Fruit fly (Drosophila melanogaster) whole organism, embryonic: ENCODE data around the gene PMP34.

ENCODE experiments used
- Atf3 ChIP-seq: fragments of 200-800 bp; sonication (Bioruptor generic); optimal IDR thresholded peaks from 3 replicates; lab custom pipeline; 2016; ENCODE audit warnings: missing biosample characterization, missing genetic modification characterization
- Blimp-1 ChIP-seq: fragments of 200-800 bp; sonication (Bioruptor generic); optimal IDR thresholded peaks from 3 replicates; lab custom pipeline; 2018; ENCODE audit warnings: missing biosample characterization, missing genetic modification characterization, mild to moderate bottlenecking, moderate library complexity, missing genetic modification reagents
- CG10147 ChIP-seq: fragments of 200-800 bp; sonication (Bioruptor generic); optimal IDR thresholded peaks from 2 replicates; lab custom pipeline; 2019; ENCODE audit warnings: missing biosample characterization, mild to moderate bottlenecking, missing genetic modification characterization, moderate library complexity
- CG11696 ChIP-seq: fragments of 200-800 bp; sonication (Bioruptor generic); IDR thresholded peaks from 2 replicates; pipeline ENCODE4 v1.3.6; 2022; ENCODE audit warnings: missing biosample characterization, missing genetic modification characterization
- CG13894 ChIP-seq: fragments of 200-800 bp; sonication (Bioruptor generic); optimal IDR thresholded peaks from 3 replicates; lab custom pipeline; 2018; ENCODE audit warnings: missing biosample characterization, mild to moderate bottlenecking, missing genetic modification characterization, moderate library complexity
- CG14441 ChIP-seq: fragments of 200-800 bp; sonication (Bioruptor generic); IDR thresholded peaks from 2 replicates; pipeline ENCODE4 v1.3.6; 2022; ENCODE audit warnings: missing biosample characterization, missing genetic modification characterization
- CG14965 ChIP-seq: fragments of 200-800 bp; sonication (Bioruptor generic); optimal IDR thresholded peaks from 2 replicates; lab custom pipeline; 2016; ENCODE audit warnings: missing biosample characterization, missing genetic modification characterization, borderline replicate concordance
- CG30020 ChIP-seq: fragments of 200-800 bp; optimal IDR thresholded peaks from 2 replicates; lab custom pipeline; 2019; ENCODE audit warnings: missing biosample characterization, mild to moderate bottlenecking, missing genetic modification characterization, moderate library complexity
- CG31224 ChIP-seq: fragments of 200-800 bp; sonication (Bioruptor generic); IDR thresholded peaks from 2 replicates; pipeline ENCODE4 v1.3.6; 2022; ENCODE audit warnings: missing biosample characterization, missing genetic modification characterization
- CG31441 ChIP-seq: fragments of 200-800 bp; sonication (Bioruptor generic); IDR thresholded peaks from 2 replicates; pipeline ENCODE4 v1.3.6; 2022; ENCODE audit warnings: missing biosample characterization, missing genetic modification characterization
- CG32772 ChIP-seq: fragments of 200-800 bp; sonication (Bioruptor generic); IDR thresholded peaks from 2 replicates; pipeline ENCODE4 v1.3.6; 2022; ENCODE audit warnings: missing biosample characterization, missing genetic modification characterization
- CG34422 ChIP-seq: fragments of 200-800 bp; sonication (Bioruptor generic); IDR thresholded peaks from 3 replicates; pipeline ENCODE4 v1.3.6; 2022; ENCODE audit warnings: missing biosample characterization, missing genetic modification characterization
- CG42726 ChIP-seq: fragments of 200-800 bp; sonication (Bioruptor generic); IDR thresholded peaks from 2 replicates; pipeline ENCODE4 v1.3.6; 2022; ENCODE audit warnings: missing biosample characterization, missing genetic modification characterization; ENCODE audit not compliant: partially characterized antibody
- CG4328 ChIP-seq: fragments of 200-800 bp; sonication (Bioruptor generic); optimal IDR thresholded peaks from 3 replicates; lab custom pipeline; 2017; ENCODE audit warnings: missing biosample characterization, missing genetic modification reagents, missing genetic modification characterization
- CG6272 ChIP-seq: fragments of 200-800 bp; sonication (Bioruptor generic); IDR thresholded peaks from 2 replicates; pipeline ENCODE4 v1.3.6; 2022; ENCODE audit warnings: missing biosample characterization, missing genetic modification characterization
- CG6654 ChIP-seq: fragments of 200-800 bp; sonication (Bioruptor generic); optimal IDR thresholded peaks from 2 replicates; lab custom pipeline; 2017; ENCODE audit warnings: missing biosample characterization, mild to moderate bottlenecking, missing genetic modification characterization
- CG7372 ChIP-seq: fragments of 200-800 bp; sonication (Bioruptor generic); IDR thresholded peaks from 2 replicates; pipeline ENCODE4 v1.3.6; 2022; ENCODE audit warnings: missing biosample characterization, missing genetic modification characterization
- CG8765 ChIP-seq: fragments of 200-800 bp; sonication (Bioruptor generic); IDR thresholded peaks from 2 replicates; pipeline ENCODE4 v1.3.6; 2022; ENCODE audit warnings: missing biosample characterization, missing genetic modification characterization
- Deaf1 ChIP-seq: fragments of 200-800 bp; optimal IDR thresholded peaks from 3 replicates; lab custom pipeline; 2019; ENCODE audit warnings: missing biosample characterization, mild to moderate bottlenecking, missing genetic modification characterization, moderate library complexity
- Dip2 ChIP-seq: fragments of 200-800 bp; sonication (Bioruptor generic); IDR thresholded peaks from 2 replicates; pipeline ENCODE4 v1.3.6; 2022; ENCODE audit warnings: missing biosample characterization, missing genetic modification characterization
- Dref ChIP-seq: fragments of 200-800 bp; sonication (Bioruptor generic); IDR thresholded peaks from 2 replicates; pipeline ENCODE4 v1.3.6; 2022; ENCODE audit warnings: missing biosample characterization, missing genetic modification characterization
- Fer2 ChIP-seq: fragments of 200-800 bp; sonication (Bioruptor generic); optimal IDR thresholded peaks from 2 replicates; lab custom pipeline; 2018; ENCODE audit warnings: missing biosample characterization, mild to moderate bottlenecking, missing genetic modification characterization, moderate library complexity
- H15 ChIP-seq: fragments of 200-800 bp; sonication (Bioruptor generic); IDR thresholded peaks from 3 replicates; pipeline ENCODE4 v1.3.6; 2022; ENCODE audit warnings: missing biosample characterization, missing genetic modification characterization
- Lhr ChIP-seq: fragments of 200-800 bp; sonication (Bioruptor generic); optimal IDR thresholded peaks from 3 replicates; lab custom pipeline; 2017; ENCODE audit warnings: mild to moderate bottlenecking, missing biosample characterization, missing genetic modification reagents, missing genetic modification characterization
- NK7.1 ChIP-seq: fragments of 200-800 bp; sonication (Bioruptor generic); optimal IDR thresholded peaks from 3 replicates; lab custom pipeline; 2016; ENCODE audit warnings: missing biosample characterization, missing genetic modification characterization
- Rfx ChIP-seq: fragments of 200-800 bp; sonication (Bioruptor generic); IDR thresholded peaks from 2 replicates; pipeline ENCODE4 v1.3.6; 2022; ENCODE audit warnings: missing biosample characterization, missing genetic modification characterization
- ara ChIP-seq: fragments of 200-800 bp; sonication (Bioruptor generic); IDR thresholded peaks from 2 replicates; pipeline ENCODE4 v1.3.6; 2022; ENCODE audit warnings: missing biosample characterization, missing genetic modification characterization
- crc ChIP-seq: fragments of 200-800 bp; sonication (Bioruptor generic); optimal IDR thresholded peaks from 2 replicates; lab custom pipeline; 2016; ENCODE audit warnings: missing biosample characterization, missing genetic modification characterization
- dan ChIP-seq: fragments of 200-800 bp; sonication (Bioruptor generic); IDR thresholded peaks from 2 replicates; pipeline ENCODE4 v1.3.6; 2022; ENCODE audit warnings: missing biosample characterization, missing genetic modification characterization
- emc ChIP-seq: fragments of 200-800 bp; sonication (Bioruptor generic); optimal IDR thresholded peaks from 2 replicates; lab custom pipeline; 2016; ENCODE audit warnings: missing biosample characterization, missing genetic modification characterization
- ewg ChIP-seq: fragments of 200-800 bp; sonication (Bioruptor generic); optimal IDR thresholded peaks from 3 replicates; lab custom pipeline; 2017; ENCODE audit warnings: mild to moderate bottlenecking, missing biosample characterization, missing genetic modification reagents, missing genetic modification characterization
- grn ChIP-seq: fragments of 200-800 bp; sonication (Bioruptor generic); optimal IDR thresholded peaks from 3 replicates; lab custom pipeline; 2017; ENCODE audit warnings: missing biosample characterization, missing genetic modification characterization
- kah ChIP-seq: fragments of 200-800 bp; sonication (Bioruptor generic); optimal IDR thresholded peaks from 2 replicates; lab custom pipeline; 2018; ENCODE audit warnings: missing biosample characterization, mild to moderate bottlenecking, missing genetic modification characterization
- kni ChIP-seq: fragments of 200-800 bp; sonication (Bioruptor generic); optimal IDR thresholded peaks from 3 replicates; lab custom pipeline; 2017; ENCODE audit warnings: mild to moderate bottlenecking, missing biosample characterization, missing genetic modification reagents, missing genetic modification characterization
- lov ChIP-seq, 2 experiments: fragments of 200-800 bp in 1 of 2; fragments of >200 bp in 1 of 2; sonication (Bioruptor generic) in 1 of 2; IDR thresholded peaks in 1 of 2; optimal IDR thresholded peaks in 1 of 2; 2 replicates in 1 of 2; 3 replicates in 1 of 2; pipeline versions ENCODE4 v1.3.6 to Lab custom; 2017 to 2022; ENCODE audit warnings: missing biosample characterization in 1 of 2, missing genetic modification characterization in 1 of 2
- nom ChIP-seq: fragments of 200-800 bp; sonication (Bioruptor generic); optimal IDR thresholded peaks from 2 replicates; lab custom pipeline; 2017; ENCODE audit warnings: missing biosample characterization, missing genetic modification characterization, mild to moderate bottlenecking, moderate library complexity, missing genetic modification reagents
- oc ChIP-seq: fragments of 200-800 bp; sonication (Bioruptor generic); optimal IDR thresholded peaks from 2 replicates; lab custom pipeline; 2018; ENCODE audit warnings: missing biosample characterization, mild to moderate bottlenecking, missing genetic modification characterization, moderate library complexity
- otp ChIP-seq: fragments of 200-800 bp; sonication (Bioruptor generic); IDR thresholded peaks from 3 replicates; pipeline ENCODE4, ENCODE4 v1.3.6; 2022; ENCODE audit warnings: missing biosample characterization, missing genetic modification characterization
- p53 ChIP-seq: fragments of 200-800 bp; sonication (Bioruptor generic); optimal IDR thresholded peaks from 2 replicates; lab custom pipeline; 2016; ENCODE audit warnings: missing biosample characterization, missing genetic modification characterization
- pzg ChIP-seq: fragments of 200-800 bp; sonication (Bioruptor generic); optimal IDR thresholded peaks from 3 replicates; lab custom pipeline; 2018; ENCODE audit warnings: missing biosample characterization, mild to moderate bottlenecking, missing genetic modification characterization, moderate library complexity
- rib ChIP-seq: fragments of 200-800 bp; sonication (Bioruptor generic); IDR thresholded peaks from 2 replicates; pipeline ENCODE4 v1.3.6; 2022; ENCODE audit warnings: missing biosample characterization, missing genetic modification characterization
- tin ChIP-seq: fragments of 200-800 bp; sonication (Bioruptor generic); optimal IDR thresholded peaks from 3 replicates; lab custom pipeline; 2016; ENCODE audit warnings: missing biosample characterization, missing genetic modification characterization
- tio ChIP-seq: fragments of 200-800 bp; sonication (Bioruptor generic); optimal IDR thresholded peaks from 2 replicates; lab custom pipeline; 2017; ENCODE audit warnings: missing biosample characterization, missing genetic modification characterization, inconsistent platforms
- tna ChIP-seq: fragments of 200-800 bp; sonication (Bioruptor generic); IDR thresholded peaks from 2 replicates; pipeline ENCODE4 v1.3.6; 2022; ENCODE audit warnings: missing biosample characterization, missing genetic modification characterization; ENCODE audit not compliant: partially characterized antibody
- zfh1 ChIP-seq: fragments of 200-800 bp; sonication (Bioruptor generic); IDR thresholded peaks from 3 replicates; pipeline ENCODE4 v1.3.6; 2022; ENCODE audit warnings: missing biosample characterization, missing genetic modification characterization

PMP34 gene

dm6 chr3L:4318677-4319580, at the start of gene PMP34 (continued):
- TF ChIP-seq pzg (GFP tag; lab: Kevin White, UChicago): peak; percentile 25
- TF ChIP-seq CG4328 (GFP tag; lab: Kevin White, UChicago): no peak
- peak; percentile 89 for TF ChIP-seq Deaf1 (tag; lab: Kevin White, UChicago)
- TF ChIP-seq, all 482 proteins: peak for 34

dm6 chr3L:4269208-4269607, 49.3 kb upstream of the PMP34 start:
- TF ChIP-seq oc: peak; percentile 69
- no peak for TF ChIP-seq CG10147 (GFP tag; lab: Kevin White, UChicago)
- peak; percentile 22 for TF ChIP-seq grn (GFP tag; lab: Kevin White, UChicago)
- TF ChIP-seq Blimp-1: peak; percentile 98
- peak; percentile 31 for TF ChIP-seq kni (GFP tag; lab: Kevin White, UChicago)
- no peak for TF ChIP-seq CG14965 (GFP tag; lab: Kevin White, UChicago)
- TF ChIP-seq, all 482 proteins: peak for 4

dm6 chr3L:4269920-4270319, 48.6 kb upstream of the PMP34 start:
- no peak for TF ChIP-seq Atf3 (GFP tag; lab: Kevin White, UChicago)
- TF ChIP-seq CG6272 (GFP tag; lab: Robert Waterston, UW): no peak
- no peak for TF ChIP-seq Dref (GFP tag; lab: Robert Waterston, UW)
- peak; percentile 49; the same call in 1 of the 2 replicates for TF ChIP-seq CG32772 (GFP tag; lab: Robert Waterston, UW)
- peak; percentile 47; the same call in 1 of the 2 replicates for TF ChIP-seq CG7372
- peak; percentile 85 for TF ChIP-seq CG11696
- TF ChIP-seq CG30020: peak; percentile 29
- peak; percentile 53 for TF ChIP-seq CG14441
- TF ChIP-seq nom (GFP tag; lab: Kevin White, UChicago): peak; percentile 48
- TF ChIP-seq Fer2 (tag; lab: Kevin White, UChicago): peak; percentile 16
- TF ChIP-seq dan (GFP tag; lab: Robert Waterston, UW): no peak
- TF ChIP-seq otp (GFP tag; lab: Robert Waterston, UW): no peak
- TF ChIP-seq crc (GFP tag; lab: Kevin White, UChicago): no peak
- TF ChIP-seq Dip2 (GFP tag; lab: Robert Waterston, UW): no peak
- peak; percentile 27 for TF ChIP-seq tio (GFP tag; lab: Kevin White, UChicago)
- TF ChIP-seq rib (GFP tag; lab: Robert Waterston, UW): no peak
- peak; percentile 44 for TF ChIP-seq tin (GFP tag; lab: Kevin White, UChicago)
- peak; percentile 52; the same call in 1 of the 3 replicates for TF ChIP-seq zfh1
- TF ChIP-seq CG31224 (GFP tag; lab: Robert Waterston, UW): peak; percentile 20; the same call in 1 of the 2 replicates
- no peak for TF ChIP-seq p53 (GFP tag; lab: Kevin White, UChicago)
- TF ChIP-seq emc (GFP tag; lab: Kevin White, UChicago): no peak
- TF ChIP-seq CG8765 (GFP tag; lab: Robert Waterston, UW): no peak
- peak; percentile 86 for TF ChIP-seq CG31441 (GFP tag; lab: Robert Waterston, UW)
- no peak for TF ChIP-seq CG6654 (GFP tag; lab: Kevin White, UChicago)
- peak; percentile 75 for TF ChIP-seq ara (GFP tag; lab: Robert Waterston, UW)
- no peak for TF ChIP-seq lov (optimal IDR thresholded peaks at IDR 0.05; lab: Kevin White, UChicago)
- TF ChIP-seq lov (GFP tag; IDR thresholded peaks at IDR 0.05; lab: Robert Waterston, UW): no peak
- TF ChIP-seq tna (GFP tag; lab: Robert Waterston, UW): no peak
- TF ChIP-seq Lhr (GFP tag; lab: Kevin White, UChicago): peak; percentile 15
- TF ChIP-seq H15: peak; percentile 42; the same call in 1 of the 3 replicates
- TF ChIP-seq kah (GFP tag; lab: Kevin White, UChicago): peak; percentile 56
- TF ChIP-seq CG13894: no peak
- TF ChIP-seq Rfx (GFP tag; lab: Robert Waterston, UW): peak; percentile 59; the same call in 1 of the 2 replicates
- TF ChIP-seq CG34422 (GFP tag; lab: Robert Waterston, UW): peak; percentile 54; the same call in 1 of the 3 replicates
- TF ChIP-seq ewg (GFP tag; lab: Kevin White, UChicago): peak; percentile 46
- TF ChIP-seq NK7.1 (GFP tag; lab: Kevin White, UChicago): no peak
- TF ChIP-seq CG42726: no peak
